Fruit fly (Drosophila melanogaster) whole organism, embryonic: Measurements from ENCODE around the gene CG16727.

Source experiments
- Abd-B ChIP-seq: fragments of 200-800 bp; sonication (Bioruptor generic); optimal IDR thresholded peaks from 2 replicates; lab custom pipeline; 2018; ENCODE audit warnings: missing biosample characterization, mild to moderate bottlenecking, missing genetic modification characterization, moderate library complexity
- Antp ChIP-seq: fragments of 200-800 bp; sonication (Bioruptor generic); optimal IDR thresholded peaks from 3 replicates; lab custom pipeline; 2016; ENCODE audit warnings: missing biosample characterization, missing genetic modification characterization
- Atf-2 ChIP-seq: fragments of 200-800 bp; sonication (Bioruptor generic); optimal IDR thresholded peaks from 2 replicates; lab custom pipeline; 2016; ENCODE audit warnings: missing biosample characterization, missing genetic modification characterization
- CG10431 ChIP-seq: fragments of 200-800 bp; sonication (Bioruptor generic); optimal IDR thresholded peaks from 3 replicates; lab custom pipeline; 2018; ENCODE audit warnings: missing biosample characterization, mild to moderate bottlenecking, missing genetic modification characterization
- CG11093 ChIP-seq: fragments of 200-800 bp; sonication (Bioruptor generic); IDR thresholded peaks from 3 replicates; pipeline ENCODE4 v1.3.6; 2022; ENCODE audit warnings: missing biosample characterization, missing genetic modification characterization
- CG11695 ChIP-seq: fragments of 200-800 bp; sonication (Bioruptor generic); IDR thresholded peaks from 3 replicates; pipeline ENCODE4 v1.3.6; 2022; ENCODE audit warnings: missing biosample characterization, missing genetic modification characterization
- CG13296 ChIP-seq: fragments of 200-800 bp; sonication (Bioruptor generic); optimal IDR thresholded peaks from 3 replicates; lab custom pipeline; 2018; ENCODE audit warnings: missing biosample characterization, mild to moderate bottlenecking, missing genetic modification characterization
- CG13424 ChIP-seq: fragments of 200-800 bp; sonication (Bioruptor generic); optimal IDR thresholded peaks from 2 replicates; lab custom pipeline; 2019; ENCODE audit warnings: missing biosample characterization, mild to moderate bottlenecking, missing genetic modification characterization, moderate library complexity
- CG14965 ChIP-seq: fragments of 200-800 bp; sonication (Bioruptor generic); optimal IDR thresholded peaks from 2 replicates; lab custom pipeline; 2016; ENCODE audit warnings: missing biosample characterization, missing genetic modification characterization, borderline replicate concordance
- CG15601 ChIP-seq: fragments of 200-800 bp; sonication (Bioruptor generic); optimal IDR thresholded peaks from 3 replicates; lab custom pipeline; 2019; ENCODE audit warnings: missing biosample characterization, mild to moderate bottlenecking, missing genetic modification characterization, moderate library complexity
- CG1647 ChIP-seq: fragments of 200-800 bp; sonication (Bioruptor generic); optimal IDR thresholded peaks from 3 replicates; lab custom pipeline; 2016; ENCODE audit warnings: missing biosample characterization, missing genetic modification characterization
- CG17361 ChIP-seq: fragments of 200-800 bp; sonication (Bioruptor generic); IDR thresholded peaks from 3 replicates; pipeline ENCODE4 v1.3.6; 2022; ENCODE audit warnings: missing biosample characterization, missing genetic modification characterization
- CG17568 ChIP-seq: fragments of 200-800 bp; sonication (Bioruptor generic); optimal IDR thresholded peaks from 2 replicates; lab custom pipeline; 2018; ENCODE audit warnings: missing biosample characterization, mild to moderate bottlenecking, missing genetic modification characterization, moderate library complexity
- CG17612 ChIP-seq: fragments of 200-800 bp; sonication (Bioruptor generic); IDR thresholded peaks from 2 replicates; pipeline ENCODE4 v1.3.6; 2022; ENCODE audit warnings: missing biosample characterization, missing genetic modification characterization
- CG17802 ChIP-seq: fragments of 200-800 bp; sonication (Bioruptor generic); optimal IDR thresholded peaks from 2 replicates; lab custom pipeline; 2018; ENCODE audit warnings: missing biosample characterization, mild to moderate bottlenecking, missing genetic modification characterization, moderate library complexity
- CG18011 ChIP-seq: fragments of 200-800 bp; sonication (Bioruptor generic); optimal IDR thresholded peaks from 2 replicates; lab custom pipeline; 2017; ENCODE audit warnings: missing biosample characterization, missing genetic modification characterization, mild to moderate bottlenecking, moderate library complexity, missing genotype
- CG18764 ChIP-seq: fragments of 200-800 bp; sonication (Bioruptor generic); optimal IDR thresholded peaks from 3 replicates; lab custom pipeline; 2016; ENCODE audit warnings: missing biosample characterization, missing genetic modification characterization
- CG2875 ChIP-seq: fragments of 200-800 bp; sonication (Bioruptor generic); optimal IDR thresholded peaks from 2 replicates; lab custom pipeline; 2017; ENCODE audit warnings: missing biosample characterization, mild to moderate bottlenecking, missing genetic modification characterization, missing genetic modification reagents
- CG31224 ChIP-seq: fragments of 200-800 bp; sonication (Bioruptor generic); IDR thresholded peaks from 2 replicates; pipeline ENCODE4 v1.3.6; 2022; ENCODE audit warnings: missing biosample characterization, missing genetic modification characterization
- CG5180 ChIP-seq: fragments of 200-800 bp; sonication (Bioruptor generic); optimal IDR thresholded peaks from 3 replicates; lab custom pipeline; 2017; ENCODE audit warnings: missing biosample characterization, missing genetic modification characterization, mild to moderate bottlenecking, moderate library complexity, missing genetic modification reagents
- CG7745 ChIP-seq: fragments of 200-800 bp; sonication (Bioruptor generic); optimal IDR thresholded peaks from 2 replicates; lab custom pipeline; 2018; ENCODE audit warnings: missing biosample characterization, mild to moderate bottlenecking, missing genetic modification characterization, moderate library complexity
- CG8388 ChIP-seq: fragments of 200-800 bp; sonication (Bioruptor generic); optimal IDR thresholded peaks from 2 replicates; lab custom pipeline; 2019; ENCODE audit warnings: missing biosample characterization, mild to moderate bottlenecking, missing genetic modification characterization, moderate library complexity
- CG8765 ChIP-seq: fragments of 200-800 bp; sonication (Bioruptor generic); IDR thresholded peaks from 2 replicates; pipeline ENCODE4 v1.3.6; 2022; ENCODE audit warnings: missing biosample characterization, missing genetic modification characterization
- Drgx ChIP-seq: fragments of 200-800 bp; sonication (Bioruptor generic); IDR thresholded peaks from 2 replicates; pipeline ENCODE4 v1.3.6; 2022; ENCODE audit warnings: missing biosample characterization, missing genetic modification characterization
- Mrtf ChIP-seq: fragments of 200-800 bp; sonication (Bioruptor generic); IDR thresholded peaks from 3 replicates; pipeline ENCODE4 v1.3.6; 2022; ENCODE audit warnings: missing biosample characterization, missing genetic modification characterization
- NfI ChIP-seq: fragments of 200-800 bp; sonication (Bioruptor generic); optimal IDR thresholded peaks from 3 replicates; lab custom pipeline; 2018; ENCODE audit warnings: missing biosample characterization, mild to moderate bottlenecking, missing genetic modification characterization, moderate library complexity
- Oaz ChIP-seq: fragments of 200-800 bp; sonication (Bioruptor generic); IDR thresholded peaks from 2 replicates; pipeline ENCODE4 v1.3.6; 2022; ENCODE audit warnings: missing biosample characterization, missing genetic modification characterization
- Optix ChIP-seq: fragments of 200-800 bp; sonication (Bioruptor generic); IDR thresholded peaks from 3 replicates; pipeline ENCODE4 v1.3.6; 2022; ENCODE audit warnings: missing biosample characterization, missing genetic modification characterization
- Sin3A ChIP-seq: fragments of >200 bp; optimal IDR thresholded peaks from 2 replicates; lab custom pipeline; 2018
- Taf1 ChIP-seq: fragments of 200-800 bp; sonication (Bioruptor generic); IDR thresholded peaks from 2 replicates; pipeline ENCODE4 v1.3.6; 2022; ENCODE audit warnings: missing biosample characterization, missing genetic modification characterization
- cato ChIP-seq: fragments of 200-800 bp; sonication (Bioruptor generic); optimal IDR thresholded peaks from 2 replicates; lab custom pipeline; 2016; ENCODE audit warnings: missing biosample characterization, missing genetic modification characterization, borderline replicate concordance
- caup ChIP-seq: fragments of 200-800 bp; sonication (Bioruptor generic); optimal IDR thresholded peaks from 3 replicates; lab custom pipeline; 2017; ENCODE audit warnings: missing biosample characterization, mild to moderate bottlenecking, missing genetic modification characterization, moderate library complexity; ENCODE audit not compliant: severe bottlenecking
- crc ChIP-seq: fragments of 200-800 bp; sonication (Bioruptor generic); optimal IDR thresholded peaks from 2 replicates; lab custom pipeline; 2016; ENCODE audit warnings: missing biosample characterization, missing genetic modification characterization
- crol ChIP-seq: fragments of 200-800 bp; sonication (Bioruptor generic); IDR thresholded peaks from 2 replicates; pipeline ENCODE4 v1.3.6; 2022; ENCODE audit warnings: missing biosample characterization, missing genetic modification characterization
- crp ChIP-seq, 2 experiments: fragments of 200-800 bp; sonication (Bioruptor generic); optimal IDR thresholded peaks; 2 replicates in 1 of 2; 3 replicates in 1 of 2; lab custom pipeline; 2017; ENCODE audit warnings: missing biosample characterization in 2 of 2, missing genetic modification characterization in 2 of 2, mild to moderate bottlenecking in 1 of 2, moderate library complexity in 1 of 2
- da ChIP-seq: fragments of 200-800 bp; sonication (Bioruptor generic); optimal IDR thresholded peaks from 2 replicates; lab custom pipeline; 2016; ENCODE audit warnings: missing biosample characterization, missing genetic modification characterization
- ems ChIP-seq: fragments of 200-800 bp; sonication (Bioruptor generic); optimal IDR thresholded peaks from 3 replicates; lab custom pipeline; 2016; ENCODE audit warnings: missing biosample characterization, missing genetic modification characterization
- fd64A ChIP-seq: fragments of 200-800 bp; sonication (Bioruptor generic); optimal IDR thresholded peaks from 3 replicates; lab custom pipeline; 2018; ENCODE audit warnings: missing biosample characterization, mild to moderate bottlenecking, missing genetic modification characterization
- fd96Cb ChIP-seq: fragments of 200-800 bp; sonication (Bioruptor generic); optimal IDR thresholded peaks from 2 replicates; lab custom pipeline; 2018; ENCODE audit warnings: missing biosample characterization, mild to moderate bottlenecking, missing genetic modification characterization, moderate library complexity
- fru ChIP-seq: fragments of >200 bp; optimal IDR thresholded peaks from 2 replicates; lab custom pipeline; 2017
- fu2 ChIP-seq: fragments of 200-800 bp; sonication (Bioruptor generic); optimal IDR thresholded peaks from 2 replicates; lab custom pipeline; 2016; ENCODE audit warnings: missing biosample characterization, missing genetic modification characterization
- gem ChIP-seq: fragments of 200-800 bp; sonication (Bioruptor generic); optimal IDR thresholded peaks from 2 replicates; lab custom pipeline; 2019; ENCODE audit warnings: missing biosample characterization, mild to moderate bottlenecking, missing genetic modification characterization, moderate library complexity
- gro ChIP-seq: fragments of 200-800 bp; sonication (Bioruptor generic); optimal IDR thresholded peaks from 2 replicates; lab custom pipeline; 2016; ENCODE audit warnings: missing biosample characterization, missing genetic modification characterization
- gt ChIP-seq: fragments of 200-800 bp; sonication (Bioruptor generic); IDR thresholded peaks from 2 replicates; pipeline ENCODE4 v1.3.6; 2022; ENCODE audit warnings: missing biosample characterization, missing genetic modification characterization
- luna ChIP-seq: fragments of 200-800 bp; sonication (Bioruptor generic); optimal IDR thresholded peaks from 2 replicates; lab custom pipeline; 2016; ENCODE audit warnings: missing biosample characterization, missing genetic modification characterization
- psq ChIP-seq: fragments of 200-800 bp; sonication (Bioruptor generic); optimal IDR thresholded peaks from 2 replicates; lab custom pipeline; 2017; ENCODE audit warnings: missing biosample characterization, missing genetic modification characterization
- sc ChIP-seq, 3 experiments: fragments of >200 bp in 2 of 3; fragments of 200-800 bp in 1 of 3; sonication (Bioruptor generic) in 1 of 3; optimal IDR thresholded peaks; 2 replicates in 2 of 3; 3 replicates in 1 of 3; lab custom pipeline; 2017; ENCODE audit warnings: mild to moderate bottlenecking in 1 of 3, missing biosample characterization in 1 of 3, missing genetic modification characterization in 1 of 3, missing genetic modification reagents in 1 of 3
- scrt ChIP-seq: fragments of 200-800 bp; sonication (Bioruptor generic); optimal IDR thresholded peaks from 2 replicates; lab custom pipeline; 2018; ENCODE audit warnings: missing biosample characterization, mild to moderate bottlenecking, missing genetic modification characterization, moderate library complexity
- sob ChIP-seq: fragments of 200-800 bp; sonication (Bioruptor generic); IDR thresholded peaks from 2 replicates; pipeline ENCODE4 v1.3.6; 2022; ENCODE audit warnings: missing biosample characterization, missing genetic modification characterization
- toy ChIP-seq: fragments of 200-800 bp; sonication (Bioruptor generic); IDR thresholded peaks from 2 replicates; pipeline ENCODE4 v1.3.6; 2022; ENCODE audit warnings: missing biosample characterization, missing genetic modification characterization
- yki ChIP-seq: fragments of >200 bp; optimal IDR thresholded peaks from 3 replicates; lab custom pipeline; 2018

Gene CG16727

DNA sequence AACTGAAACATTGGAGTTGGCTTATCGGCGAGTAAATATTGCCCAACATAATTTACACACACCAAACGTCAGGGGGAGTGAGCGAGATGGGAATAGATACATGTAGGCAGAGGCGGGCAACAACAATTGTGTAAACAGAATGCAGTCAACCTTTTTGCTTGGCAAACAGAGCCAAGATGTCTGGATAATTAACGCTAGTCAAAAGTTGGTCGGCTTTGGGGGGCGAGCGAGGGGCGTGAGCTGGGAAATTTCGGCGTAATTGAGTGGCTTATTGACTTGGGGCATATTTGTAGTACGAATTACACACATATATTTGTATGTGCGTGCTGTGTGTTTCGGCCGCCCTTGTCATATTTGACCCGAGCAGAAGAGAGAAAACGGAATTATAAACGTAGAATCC is 28.4 kb upstream of the CG16727 start (continued):
- TF ChIP-seq CG18011 (GFP tag; lab: Kevin White, UChicago) (no peak), fu2 (peak; percentile 24), fru (lab: Kevin White, UChicago) (no peak), CG11093 (peak; percentile 43; the same call in 1 of the 3 replicates), Taf1 (GFP tag; lab: Robert Waterston, UW) (no peak), Oaz (GFP tag; lab: Robert Waterston, UW) (no peak), crc (GFP tag; lab: Kevin White, UChicago) (peak; percentile 50), ems (GFP tag; lab: Kevin White, UChicago) (peak; percentile 57), cato (peak; percentile 74), fd64A (GFP tag; lab: Kevin White, UChicago) (peak; percentile 97), Sin3A (lab: Kevin White, UChicago) (no peak), gro (GFP tag; lab: Kevin White, UChicago) (no peak), gt (no peak), gem (peak; percentile 82), CG17568 (GFP tag; lab: Kevin White, UChicago) (peak; percentile 92), crp (GFP tag; optimal IDR thresholded peaks at IDR 0.05; lab: Kevin White, UChicago) (peak in 1 of 2 experiments; percentile 6), CG2875 (GFP tag; lab: Kevin White, UChicago) (peak; percentile 95), CG8765 (GFP tag; lab: Robert Waterston, UW) (no peak), Optix (GFP tag; lab: Robert Waterston, UW) (peak; percentile 65; the same call in 2 of the 3 replicates), NfI (GFP tag; lab: Kevin White, UChicago) (peak; percentile 71), CG7745 (tag; lab: Kevin White, UChicago) (peak; percentile 98), luna (no peak), CG11695 (peak; percentile 60; the same call in 2 of the 3 replicates), Antp (GFP tag; lab: Kevin White, UChicago) (peak; percentile 67), CG1647 (GFP tag; lab: Kevin White, UChicago) (peak; percentile 72), CG13424 (tag; lab: Kevin White, UChicago) (peak; percentile 83), CG8388 (GFP tag; lab: Kevin White, UChicago) (peak; percentile 69), sob (GFP tag; lab: Robert Waterston, UW) (peak; percentile 56), CG14965 (GFP tag; lab: Kevin White, UChicago) (peak; percentile 86), da (peak; percentile 74), CG13296 (GFP tag; lab: Kevin White, UChicago) (peak; percentile 85), sc (optimal IDR thresholded peaks at IDR 0.05; lab: Kevin White, UChicago) (no peak), sc (GFP tag; optimal IDR thresholded peaks at IDR 0.05; lab: Kevin White, UChicago) (peak; percentile 92), CG10431 (GFP tag; lab: Kevin White, UChicago) (peak; percentile 92), yki (lab: Kevin White, UChicago) (no peak), Drgx (GFP tag; lab: Robert Waterston, UW) (no peak), scrt (peak; percentile 71), toy (GFP tag; lab: Robert Waterston, UW) (no peak), CG17612 (GFP tag; lab: Robert Waterston, UW) (peak; percentile 46; the same call in 1 of the 2 replicates), CG15601 (tag; lab: Kevin White, UChicago) (peak; percentile 95), crol (GFP tag; lab: Robert Waterston, UW) (peak; percentile 79), psq (GFP tag; lab: Kevin White, UChicago) (peak; percentile 65), Mrtf (GFP tag; lab: Robert Waterston, UW) (0 out of 3 replicates have a peak, but pooled peaks have one; percentile 16), CG18764 (peak; percentile 87), CG31224 (GFP tag; lab: Robert Waterston, UW) (no peak), caup (GFP tag; lab: Kevin White, UChicago) (peak; percentile 81), CG17361 (no peak; the same call in 2 of the 3 replicates), fd96Cb (tag; lab: Kevin White, UChicago) (peak; percentile 68), Atf-2 (GFP tag; lab: Kevin White, UChicago) (peak; percentile 44), CG17802 (tag; lab: Kevin White, UChicago) (peak; percentile 62), Abd-B (GFP tag; lab: Kevin White, UChicago) (no peak), CG5180 (peak; percentile 85)
